Worm (Caenorhabditis elegans) whole organism, young adult: ENCODE data around the gene lido-11.

Source experiments
- B0261.1 ChIP-seq: sonication (generic microtip); optimal IDR thresholded peaks from 2 replicates; lab custom pipeline; 2016; ENCODE audit warnings: mild to moderate bottlenecking, missing genetic modification characterization, moderate library complexity, missing compliant biosample characterization
- B0336.3 ChIP-seq: fragments of 200-800 bp; sonication (Bioruptor generic); IDR thresholded peaks from 2 replicates; pipeline ENCODE4 v1.3.6; 2022; ENCODE audit warnings: missing genetic modification characterization, missing compliant biosample characterization
- F23B12.7 ChIP-seq: sonication (generic microtip); optimal IDR thresholded peaks from 2 replicates; lab custom pipeline; 2017; ENCODE audit warnings: missing genetic modification characterization, mild to moderate bottlenecking, missing compliant biosample characterization, antibody characterized with exemption, moderate library complexity; ENCODE audit not compliant: insufficient read depth
- F37B4.10 ChIP-seq: fragments of 200-800 bp; sonication (Bioruptor generic); IDR thresholded peaks from 2 replicates; pipeline ENCODE4 v1.3.6; 2022; ENCODE audit warnings: missing genetic modification characterization, missing compliant biosample characterization
- F39B2.1 ChIP-seq: fragments of 200-800 bp; sonication (Bioruptor generic); IDR thresholded peaks from 2 replicates; pipeline ENCODE4 v1.3.6; 2022; ENCODE audit warnings: missing genetic modification reagents, missing genetic modification characterization, missing compliant biosample characterization
- F57A8.1 ChIP-seq: fragments of 200-800 bp; sonication (Bioruptor generic); optimal IDR thresholded peaks from 2 replicates; lab custom pipeline; 2018; ENCODE audit warnings: mild to moderate bottlenecking, missing genetic modification characterization, moderate library complexity, missing compliant biosample characterization
- K11D2.4 ChIP-seq: fragments of 200-800 bp; sonication (Bioruptor generic); IDR thresholded peaks from 2 replicates; pipeline ENCODE4 v1.3.6; 2022; ENCODE audit warnings: missing genetic modification reagents, missing genetic modification characterization, missing compliant biosample characterization
- T07F8.4 ChIP-seq: sonication (generic microtip); optimal IDR thresholded peaks from 2 replicates; lab custom pipeline; 2016; ENCODE audit warnings: mild to moderate bottlenecking, missing genetic modification characterization, moderate library complexity, missing compliant biosample characterization
- Y79H2A.3 ChIP-seq: fragments of 200-800 bp; sonication (Bioruptor generic); conservative IDR thresholded peaks from 2 replicates; pipeline ENCODE4 v1.3.6; 2022; ENCODE audit warnings: missing genetic modification reagents, missing genetic modification characterization, missing compliant biosample characterization
- athp-1 ChIP-seq: sonication (generic microtip); optimal IDR thresholded peaks from 2 replicates; lab custom pipeline; 2017; ENCODE audit warnings: mild to moderate bottlenecking, missing genetic modification characterization, missing compliant biosample characterization
- cebp-1 ChIP-seq, 2 experiments: fragments of 200-800 bp in 1 of 2; sonication (Bioruptor generic) in 1 of 2; sonication (generic microtip) in 1 of 2; IDR thresholded peaks in 1 of 2; optimal IDR thresholded peaks in 1 of 2; 2 replicates each; pipeline versions ENCODE4 v1.3.6 to Lab custom; 2017 to 2022; ENCODE audit warnings: missing compliant biosample characterization in 2 of 2, missing genetic modification characterization in 2 of 2, mild to moderate bottlenecking in 1 of 2, missing genetic modification reagents in 1 of 2, moderate library complexity in 1 of 2
- cebp-2 ChIP-seq: fragments of 200-800 bp; sonication (Bioruptor generic); IDR thresholded peaks from 2 replicates; pipeline ENCODE4 v1.3.6; 2022; ENCODE audit warnings: missing genetic modification characterization, missing compliant biosample characterization
- ceh-79 ChIP-seq: sonication (generic microtip); optimal IDR thresholded peaks from 2 replicates; lab custom pipeline; 2017; ENCODE audit warnings: mild to moderate bottlenecking, missing genetic modification characterization, missing compliant biosample characterization
- egrh-3 ChIP-seq: fragments of 200-800 bp; sonication (Bioruptor generic); IDR thresholded peaks from 2 replicates; pipeline ENCODE4 v1.3.6; 2022; ENCODE audit warnings: missing genetic modification reagents, missing genetic modification characterization, missing compliant biosample characterization
- ekl-4 ChIP-seq: fragments of 200-800 bp; sonication (Bioruptor generic); IDR thresholded peaks from 2 replicates; pipeline ENCODE4 v1.3.6; 2022; ENCODE audit warnings: missing genetic modification reagents, missing genetic modification characterization, missing compliant biosample characterization
- fkh-3 ChIP-seq: sonication (generic microtip); optimal IDR thresholded peaks from 2 replicates; lab custom pipeline; 2016; ENCODE audit warnings: mild to moderate bottlenecking, missing genetic modification characterization, missing compliant biosample characterization
- him-1 ChIP-seq: sonication (generic microtip); optimal IDR thresholded peaks from 2 replicates; lab custom pipeline; 2016; ENCODE audit warnings: missing genotype, missing genetic modification reagents, missing genetic modification characterization, missing compliant biosample characterization
- hsf-1 ChIP-seq: fragments of 200-800 bp; sonication (Bioruptor generic); IDR thresholded peaks from 2 replicates; pipeline ENCODE4 v1.3.6; 2022; ENCODE audit warnings: missing genetic modification reagents, missing genetic modification characterization, missing compliant biosample characterization
- lag-1 ChIP-seq: fragments of 200-800 bp; sonication (Bioruptor generic); IDR thresholded peaks from 2 replicates; pipeline ENCODE4 v1.3.6; 2022; ENCODE audit warnings: missing genetic modification reagents, missing genetic modification characterization, missing compliant biosample characterization
- lin-54 ChIP-seq: fragments of 200-800 bp; sonication (Bioruptor generic); optimal IDR thresholded peaks from 2 replicates; lab custom pipeline; 2018; ENCODE audit warnings: mild to moderate bottlenecking, missing genetic modification characterization, missing compliant biosample characterization
- lsl-1 ChIP-seq: fragments of 200-800 bp; sonication (Bioruptor generic); optimal IDR thresholded peaks from 2 replicates; lab custom pipeline; 2018; ENCODE audit warnings: mild to moderate bottlenecking, missing genetic modification characterization, moderate library complexity, missing compliant biosample characterization
- lsy-27 ChIP-seq: sonication (generic microtip); optimal IDR thresholded peaks from 2 replicates; lab custom pipeline; 2017; ENCODE audit warnings: missing genetic modification characterization, mild to moderate bottlenecking, missing compliant biosample characterization, antibody characterized with exemption, missing genotype, borderline replicate concordance; ENCODE audit not compliant: insufficient read depth
- madf-10 ChIP-seq: sonication (generic microtip); optimal IDR thresholded peaks from 2 replicates; lab custom pipeline; 2016; ENCODE audit warnings: mild to moderate bottlenecking, missing genetic modification characterization, missing compliant biosample characterization
- madf-3 ChIP-seq: fragments of 200-800 bp; sonication (Bioruptor generic); IDR thresholded peaks from 2 replicates; pipeline ENCODE4 v1.3.6; 2022; ENCODE audit warnings: missing genetic modification reagents, missing genetic modification characterization, missing compliant biosample characterization
- madf-6 ChIP-seq: fragments of 200-800 bp; sonication (Bioruptor generic); IDR thresholded peaks from 2 replicates; pipeline ENCODE4 v1.3.6; 2022; ENCODE audit warnings: missing genetic modification reagents, missing genetic modification characterization, missing compliant biosample characterization
- madf-8 ChIP-seq: fragments of 200-800 bp; sonication (Bioruptor generic); conservative IDR thresholded peaks from 2 replicates; pipeline ENCODE4 v1.3.6; 2022; ENCODE audit warnings: missing genetic modification reagents, missing genetic modification characterization, missing compliant biosample characterization
- mcd-1 ChIP-seq: fragments of 200-800 bp; sonication (Bioruptor generic); IDR thresholded peaks from 2 replicates; pipeline ENCODE4 v1.3.6; 2022; ENCODE audit warnings: missing genetic modification reagents, missing genetic modification characterization, missing compliant biosample characterization
- mes-4 ChIP-seq: sonication (generic microtip); optimal IDR thresholded peaks from 2 replicates; lab custom pipeline; 2016; ENCODE audit warnings: missing genotype, missing genetic modification characterization, missing compliant biosample characterization
- mxl-1 ChIP-seq: sonication (generic microtip); optimal IDR thresholded peaks from 2 replicates; lab custom pipeline; 2016; ENCODE audit warnings: missing genetic modification characterization, missing compliant biosample characterization
- nfya-2 ChIP-seq: fragments of 200-800 bp; sonication (Bioruptor generic); IDR thresholded peaks from 2 replicates; pipeline ENCODE4 v1.3.6; 2022; ENCODE audit warnings: missing genetic modification reagents, missing genetic modification characterization, missing compliant biosample characterization
- nfyb-1 ChIP-seq: fragments of 200-800 bp; sonication (Bioruptor generic); IDR thresholded peaks from 2 replicates; pipeline ENCODE4 v1.3.6; 2022; ENCODE audit warnings: missing genetic modification reagents, missing genetic modification characterization, missing compliant biosample characterization
- nhr-90 ChIP-seq: sonication (generic microtip); optimal IDR thresholded peaks from 2 replicates; lab custom pipeline; 2016; ENCODE audit warnings: missing genotype, mild to moderate bottlenecking, missing genetic modification characterization, missing compliant biosample characterization
- pha-4 ChIP-seq: fragments of 150-350 bp; sonication (generic microtip); optimal IDR thresholded peaks from 2 replicates; lab custom pipeline; 2014; ENCODE audit warnings: missing biosample characterization, missing genetic modification reagents, missing genetic modification characterization
- rpc-1 ChIP-seq, 2 experiments: fragments of 150-350 bp in 1 of 2; sonication (generic microtip) in 1 of 2; optimal IDR thresholded peaks; 2 replicates each; lab custom pipeline; 2014 to 2018; ENCODE audit warnings: missing biosample characterization in 1 of 2, missing genetic modification characterization in 1 of 2, missing genetic modification reagents in 1 of 2, missing genotype in 1 of 2
- sdz-38 ChIP-seq: sonication (generic microtip); optimal IDR thresholded peaks from 2 replicates; lab custom pipeline; 2016; ENCODE audit warnings: missing genotype, missing genetic modification characterization, missing compliant biosample characterization
- sea-2 ChIP-seq: fragments of 200-800 bp; sonication (Bioruptor generic); IDR thresholded peaks from 2 replicates; pipeline ENCODE4 v1.3.6; 2022; ENCODE audit warnings: missing genetic modification characterization, missing compliant biosample characterization
- snpc-4 ChIP-seq, 5 experiments: fragments of 150-350 bp in 1 of 5; sonication (generic microtip) in 4 of 5; optimal IDR thresholded peaks; 2 replicates each; lab custom pipeline; 2014 to 2018; ENCODE audit warnings: missing genetic modification characterization in 5 of 5, missing biosample characterization in 3 of 5, antibody characterized with exemption in 2 of 5, mild to moderate bottlenecking in 2 of 5, missing compliant biosample characterization in 2 of 5, missing genotype in 2 of 5, moderate library complexity in 2 of 5, missing genetic modification reagents in 1 of 5
- sptf-2 ChIP-seq: fragments of 200-800 bp; sonication (Bioruptor generic); optimal IDR thresholded peaks from 2 replicates; lab custom pipeline; 2018; ENCODE audit warnings: mild to moderate bottlenecking, missing genetic modification characterization, missing compliant biosample characterization
- tbx-9 ChIP-seq: sonication (generic microtip); optimal IDR thresholded peaks from 2 replicates; lab custom pipeline; 2016; ENCODE audit warnings: borderline replicate concordance, missing genetic modification characterization, inconsistent platforms, missing compliant biosample characterization
- tlf-1 ChIP-seq: fragments of 200-800 bp; sonication (Bioruptor generic); optimal IDR thresholded peaks from 2 replicates; lab custom pipeline; 2018; ENCODE audit warnings: mild to moderate bottlenecking, missing genetic modification characterization, missing compliant biosample characterization
- xnd-1 ChIP-seq: sonication (generic microtip); optimal IDR thresholded peaks from 2 replicates; lab custom pipeline; 2016; ENCODE audit warnings: missing genotype, missing genetic modification reagents, missing genetic modification characterization, missing compliant biosample characterization
- zfh-2 ChIP-seq: fragments of 200-800 bp; sonication (Bioruptor generic); conservative IDR thresholded peaks from 2 replicates; pipeline ENCODE4 v1.3.6; 2022; ENCODE audit warnings: missing genetic modification reagents, missing genetic modification characterization, missing compliant biosample characterization
- zim-3 ChIP-seq: sonication (generic microtip); optimal IDR thresholded peaks from 2 replicates; lab custom pipeline; 2017; ENCODE audit warnings: mild to moderate bottlenecking, missing genetic modification characterization, moderate library complexity, missing compliant biosample characterization
- ztf-28 ChIP-seq: fragments of 200-800 bp; sonication (Bioruptor generic); IDR thresholded peaks from 2 replicates; pipeline ENCODE4 v1.3.6; 2022; ENCODE audit warnings: missing genetic modification reagents, missing genetic modification characterization, missing compliant biosample characterization

lido-11 gene

DNA sequence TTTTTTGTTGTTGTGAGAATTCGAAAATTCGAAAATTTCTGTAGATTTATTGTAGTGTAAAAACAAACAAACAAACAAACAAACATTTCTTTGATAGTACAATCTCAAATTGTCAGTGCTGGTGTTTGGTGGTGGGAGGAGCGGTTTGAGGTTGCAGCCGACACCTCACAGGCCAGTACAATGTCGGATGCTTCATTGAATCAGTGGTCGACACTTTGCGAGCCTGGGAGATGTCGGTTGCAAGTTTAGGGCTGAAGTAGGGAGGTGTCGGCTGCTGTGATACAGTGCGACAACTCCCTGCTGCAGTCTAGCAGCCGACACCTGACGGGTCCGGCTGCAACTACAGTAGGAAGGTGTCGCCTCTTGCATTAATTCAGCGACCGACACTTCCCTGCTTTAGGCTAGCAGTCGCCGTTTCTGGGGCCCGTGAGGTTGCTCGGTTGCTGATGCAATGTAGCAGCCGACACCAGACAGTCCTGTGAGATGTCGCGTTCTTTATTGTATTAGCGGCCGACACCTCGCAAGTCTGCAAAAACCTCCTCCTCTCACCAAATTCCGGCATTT is 17.8 kb upstream of the lido-11 start:
- peak; percentile 69 for TF ChIP-seq zfh-2 (GFP tag; lab: Robert Waterston, UW)
- TF ChIP-seq snpc-4 (GFP tag; optimal IDR thresholded peaks at IDR 0.05; lab: Kevin White, UChicago): no peak
- peak; percentile 62 to 86 (median 80) for TF ChIP-seq snpc-4 (tag; optimal IDR thresholded peaks at IDR 0.05; lab: Kevin White, UChicago)
- peak; percentile 8; the same call in 1 of the 2 replicates for TF ChIP-seq mcd-1 (GFP tag; lab: Robert Waterston, UW)
- TF ChIP-seq egrh-3 (GFP tag; lab: Robert Waterston, UW): peak; percentile 61; the same call in 1 of the 2 replicates
- TF ChIP-seq Y79H2A.3 (GFP tag; lab: Robert Waterston, UW): no peak
- TF ChIP-seq zim-3: peak; percentile 28
- 0 out of 2 replicates have a peak, but pooled peaks have one; percentile 75 for TF ChIP-seq F37B4.10 (GFP tag; lab: Robert Waterston, UW)
- peak; percentile 12 for TF ChIP-seq sptf-2 (GFP tag; lab: Kevin White, UChicago)
- TF ChIP-seq ztf-28 (GFP tag; lab: Robert Waterston, UW): 0 out of 2 replicates have a peak, but pooled peaks have one; percentile 5
- TF ChIP-seq sdz-38: no peak
- 0 out of 2 replicates have a peak, but pooled peaks have one; percentile 27 for TF ChIP-seq cebp-1 (GFP tag; IDR thresholded peaks at IDR 0.05; lab: Robert Waterston, UW)
- peak; percentile 36 for TF ChIP-seq cebp-1 (tag; optimal IDR thresholded peaks at IDR 0.05; lab: Kevin White, UChicago)
- no peak for TF ChIP-seq madf-10 (tag; lab: Kevin White, UChicago)
- 0 out of 2 replicates have a peak, but pooled peaks have one; percentile 45 for TF ChIP-seq nfyb-1
- no peak for TF ChIP-seq hsf-1

ce11 chrII:2987122-2987556 is 16.6 kb upstream of the lido-11 start:
- TF ChIP-seq F23B12.7 (tag; lab: Kevin White, UChicago) (no peak), nhr-90 (tag; lab: Kevin White, UChicago) (no peak), madf-8 (no peak), fkh-3 (tag; lab: Kevin White, UChicago) (no peak), ceh-79 (tag; lab: Kevin White, UChicago) (no peak), tlf-1 (GFP tag; lab: Kevin White, UChicago) (no peak), K11D2.4 (GFP tag; lab: Robert Waterston, UW) (no peak), T07F8.4 (tag; lab: Kevin White, UChicago) (no peak), ztf-28 (GFP tag; lab: Robert Waterston, UW) (0 out of 2 replicates have a peak, but pooled peaks have one; percentile 30), sea-2 (GFP tag; lab: Robert Waterston, UW) (peak; percentile 21; the same call in 1 of the 2 replicates), rpc-1 (optimal IDR thresholded peaks at IDR 0.05; lab: Kevin White, UChicago) (no peak), rpc-1 (tag; optimal IDR thresholded peaks at IDR 0.05; lab: Kevin White, UChicago) (no peak), B0261.1 (no peak), pha-4 (no peak), xnd-1 (tag; lab: Kevin White, UChicago) (no peak), lsy-27 (tag; lab: Kevin White, UChicago) (no peak), F57A8.1 (GFP tag; lab: Kevin White, UChicago) (peak; percentile 37), nfya-2 (GFP tag; lab: Robert Waterston, UW) (no peak), mxl-1 (tag; lab: Kevin White, UChicago) (no peak), madf-6 (GFP tag; lab: Robert Waterston, UW) (no peak), tbx-9 (tag; lab: Kevin White, UChicago) (no peak), ekl-4 (no peak), mes-4 (no peak), lin-54 (peak; percentile 5), F39B2.1 (GFP tag; lab: Robert Waterston, UW) (peak; percentile 37; the same call in 1 of the 2 replicates), madf-3 (GFP tag; lab: Robert Waterston, UW) (no peak), madf-10 (tag; lab: Kevin White, UChicago) (no peak), lag-1 (no peak), cebp-2 (GFP tag; lab: Robert Waterston, UW) (0 out of 2 replicates have a peak, but pooled peaks have one; percentile 40), B0336.3 (GFP tag; lab: Robert Waterston, UW) (no peak; the same call in 1 of the 2 replicates), him-1 (tag; lab: Kevin White, UChicago) (no peak), lsl-1 (no peak), mcd-1 (GFP tag; lab: Robert Waterston, UW) (peak; percentile 30; the same call in 1 of the 2 replicates), athp-1 (tag; lab: Kevin White, UChicago) (no peak)
